Fruit fly (Drosophila melanogaster): ENCODE data around the gene Uros1.

DNA sequence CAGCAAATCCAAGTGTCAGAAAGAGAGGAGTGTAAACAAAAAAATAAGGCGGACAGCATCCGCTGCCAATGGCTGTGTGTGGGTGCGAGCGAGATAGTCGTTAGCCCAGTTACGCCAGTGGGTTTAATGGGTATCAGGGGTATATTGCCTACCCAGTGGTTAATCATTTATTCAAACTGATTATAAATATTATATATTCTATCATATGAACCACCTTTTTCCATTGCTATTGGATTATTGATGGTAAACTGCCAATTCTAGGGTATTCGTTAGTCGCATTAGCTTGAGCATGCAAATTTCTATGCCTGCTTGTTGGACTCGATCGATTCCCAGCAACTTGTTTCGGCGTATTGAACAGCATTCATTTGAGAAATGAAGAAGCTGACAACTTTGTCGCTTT lies 4.0 kb downstream of the Uros1 start:
- TF ChIP-seq CTCF (optimal IDR thresholded peaks at IDR 0.05) (no peak), CG8478 (optimal IDR thresholded peaks at IDR 0.05) (no peak)

Data from S2 (cell line).